Worm (Caenorhabditis elegans): ENCODE measurements around the gene T09B9.3.

Gene T09B9.3

ce11 chrX:9709462-9709861 lies 51.7 kb downstream of the T09B9.3 start, which contains the start of gene F15G9.6:
Gene F15G9.6 (plus strand): TSS chrX:9709762.
- TF ChIP-seq pqm-1 (tag; optimal IDR thresholded peaks at IDR 0.05) (no peak), F44E2.7 (GFP tag; IDR thresholded peaks at IDR 0.05) (no peak), zag-1 (tag; optimal IDR thresholded peaks at IDR 0.05) (no peak), mdt-29 (GFP tag; IDR thresholded peaks at IDR 0.05) (no peak), hlh-30 (tag; optimal IDR thresholded peaks at IDR 0.05; ENCODE audit: insufficient read depth) (no peak), daf-16 (GFP tag; optimal IDR thresholded peaks at IDR 0.05) (no peak), daf-16 (tag; optimal IDR thresholded peaks at IDR 0.05) (no peak), ZK337.2 (GFP tag; IDR thresholded peaks at IDR 0.05) (no peak), ceh-32 (tag; optimal IDR thresholded peaks at IDR 0.05; ENCODE audit: poor library complexity) (no peak), fkh-10 (GFP tag; optimal IDR thresholded peaks at IDR 0.05) (no peak), T26A8.4 (GFP tag; IDR thresholded peaks at IDR 0.05) (no peak), mdl-1 (tag; optimal IDR thresholded peaks at IDR 0.05) (no peak), hlh-11 (tag; optimal IDR thresholded peaks at IDR 0.05) (no peak), ztf-7 (tag; optimal IDR thresholded peaks at IDR 0.05) (no peak), skn-1 (tag; optimal IDR thresholded peaks at IDR 0.05) (no peak), snpc-4 (tag; optimal IDR thresholded peaks at IDR 0.05) (no peak), cey-2 (tag; optimal IDR thresholded peaks at IDR 0.05; ENCODE audit: borderline replicate concordance, insufficient read depth) (no peak), Y75B8A.6 (GFP tag; IDR thresholded peaks at IDR 0.05) (no peak), nhr-111 (GFP tag; optimal IDR thresholded peaks at IDR 0.05) (no peak)
